Worm (Caenorhabditis elegans) whole organism, L4 larva: ENCODE measurements around the gene rpl-15.

ENCODE experiments used
- D1046.2 ChIP-seq: fragments of 200-800 bp; sonication (Bioruptor generic); IDR thresholded peaks from 2 replicates; pipeline ENCODE4 v1.3.6; 2022; ENCODE audit warnings: missing genetic modification characterization, missing compliant biosample characterization
- F10B5.3 ChIP-seq: sonication (generic microtip); optimal IDR thresholded peaks from 2 replicates; lab custom pipeline; 2016; ENCODE audit warnings: mild to moderate bottlenecking, missing genetic modification characterization, missing compliant biosample characterization
- F26F4.8 ChIP-seq: fragments of 200-800 bp; sonication (Bioruptor generic); conservative IDR thresholded peaks from 2 replicates; pipeline ENCODE4 v1.3.6; 2022; ENCODE audit warnings: missing genetic modification characterization, missing compliant biosample characterization
- F44E2.7 ChIP-seq: fragments of 200-800 bp; sonication (Bioruptor generic); IDR thresholded peaks from 2 replicates; pipeline ENCODE4 v2.1.2; 2022; ENCODE audit warnings: missing genetic modification characterization, missing compliant biosample characterization
- F49E8.2 ChIP-seq: sonication (generic microtip); optimal IDR thresholded peaks from 2 replicates; lab custom pipeline; 2016; ENCODE audit warnings: missing compliant biosample characterization, mild to moderate bottlenecking, missing genetic modification characterization, borderline replicate concordance
- R02D3.7 ChIP-seq: fragments of 150-350 bp; sonication (generic microtip); optimal IDR thresholded peaks from 3 replicates; lab custom pipeline; 2014; ENCODE audit warnings: missing biosample characterization, missing genetic modification characterization
- T20F7.1 ChIP-seq: fragments of 200-800 bp; sonication (Bioruptor generic); optimal IDR thresholded peaks from 2 replicates; lab custom pipeline; 2018; ENCODE audit warnings: mild to moderate bottlenecking, missing genetic modification characterization, missing compliant biosample characterization
- T26A8.4 ChIP-seq: fragments of 200-800 bp; sonication (Bioruptor generic); IDR thresholded peaks from 2 replicates; pipeline ENCODE4 v1.3.6; 2022; ENCODE audit warnings: missing genetic modification characterization, missing compliant biosample characterization
- Y48G9A.11 ChIP-seq: fragments of 200-800 bp; sonication (Bioruptor generic); IDR thresholded peaks from 2 replicates; pipeline ENCODE4 v1.3.6; 2022; ENCODE audit warnings: missing genetic modification reagents, missing genetic modification characterization, missing compliant biosample characterization
- Y5F2A.4 ChIP-seq: fragments of 200-800 bp; sonication (Bioruptor generic); optimal IDR thresholded peaks from 2 replicates; lab custom pipeline; 2018; ENCODE audit warnings: mild to moderate bottlenecking, missing genetic modification characterization, missing compliant biosample characterization
- aha-1 ChIP-seq: fragments of 150-350 bp; peaks from one replicate; lab custom pipeline; 2014; ENCODE audit warnings: missing biosample characterization, missing genetic modification characterization
- aly-2 ChIP-seq: sonication (generic microtip); optimal IDR thresholded peaks from 2 replicates; lab custom pipeline; 2018; ENCODE audit warnings: missing biosample characterization, missing genetic modification characterization
- ama-1 ChIP-seq: fragments of 150-350 bp; optimal IDR thresholded peaks from 2 replicates; lab custom pipeline; 2014; ENCODE audit warnings: inconsistent platforms, mixed read lengths
- attf-4 ChIP-seq: sonication (generic microtip); optimal IDR thresholded peaks from 3 replicates; lab custom pipeline; 2017; ENCODE audit warnings: missing biosample characterization, missing genetic modification characterization
- ceh-20 ChIP-seq: fragments of 200-800 bp; sonication (Bioruptor generic); IDR thresholded peaks from 2 replicates; pipeline ENCODE4 v1.3.6; 2022; ENCODE audit warnings: missing genetic modification reagents, missing genetic modification characterization, missing compliant biosample characterization
- ceh-44 ChIP-seq: fragments of 200-800 bp; sonication (Bioruptor generic); IDR thresholded peaks from 2 replicates; pipeline ENCODE4 v1.3.6; 2022; ENCODE audit warnings: missing genetic modification reagents, missing genetic modification characterization, missing compliant biosample characterization
- ceh-82 ChIP-seq: sonication (generic microtip); optimal IDR thresholded peaks from 2 replicates; lab custom pipeline; 2017; ENCODE audit warnings: missing biosample characterization, missing genetic modification characterization
- cey-2 ChIP-seq: sonication (generic microtip); optimal IDR thresholded peaks from 3 replicates; lab custom pipeline; 2017; ENCODE audit warnings: missing genetic modification characterization, mild to moderate bottlenecking, missing compliant biosample characterization, antibody characterized with exemption, borderline replicate concordance; ENCODE audit not compliant: insufficient read depth
- ctbp-1 ChIP-seq: fragments of 200-800 bp; sonication (Bioruptor generic); IDR thresholded peaks from 2 replicates; pipeline ENCODE4 v1.3.6; 2022; ENCODE audit warnings: missing genetic modification reagents, missing genetic modification characterization, missing compliant biosample characterization
- daf-12 ChIP-seq: fragments of 150-350 bp; optimal IDR thresholded peaks from 2 replicates; lab custom pipeline; 2014; ENCODE audit warnings: missing biosample characterization, missing genetic modification reagents, missing genetic modification characterization
- daf-19 ChIP-seq: fragments of 200-800 bp; sonication (Bioruptor generic); conservative IDR thresholded peaks from 2 replicates; pipeline ENCODE4 v1.3.6; 2022; ENCODE audit warnings: missing genetic modification characterization, missing compliant biosample characterization
- dmd-9 ChIP-seq: fragments of 200-800 bp; sonication (Bioruptor generic); IDR thresholded peaks from 2 replicates; pipeline ENCODE4 v1.3.6; 2022; ENCODE audit warnings: missing genetic modification reagents, missing genetic modification characterization, missing compliant biosample characterization
- egl-43 ChIP-seq: fragments of 200-800 bp; sonication (Bioruptor generic); IDR thresholded peaks from 2 replicates; pipeline ENCODE4 v1.3.6; 2022; ENCODE audit warnings: missing genetic modification reagents, missing genetic modification characterization, missing compliant biosample characterization
- fkh-10 ChIP-seq: fragments of 150-350 bp; optimal IDR thresholded peaks from 2 replicates; lab custom pipeline; 2014; ENCODE audit warnings: missing biosample characterization, missing genetic modification reagents, missing genetic modification characterization
- fos-1 ChIP-seq: fragments of 150-350 bp; optimal IDR thresholded peaks from 2 replicates; lab custom pipeline; 2014; ENCODE audit warnings: missing biosample characterization, missing genetic modification characterization
- gei-8 ChIP-seq: fragments of 200-800 bp; sonication (Bioruptor generic); optimal IDR thresholded peaks from 2 replicates; lab custom pipeline; 2018; ENCODE audit warnings: mild to moderate bottlenecking, missing genetic modification characterization, missing compliant biosample characterization
- lin-1 ChIP-seq: fragments of 200-800 bp; sonication (Bioruptor generic); IDR thresholded peaks from 2 replicates; pipeline ENCODE4 v1.3.6; 2022; ENCODE audit warnings: missing genetic modification reagents, missing genetic modification characterization, missing compliant biosample characterization
- lin-13 ChIP-seq: fragments of 150-350 bp; optimal IDR thresholded peaks from 2 replicates; lab custom pipeline; 2014; ENCODE audit warnings: missing biosample characterization, missing genetic modification reagents, missing genetic modification characterization
- lin-15B ChIP-seq: fragments of 150-350 bp; sonication (generic microtip); optimal IDR thresholded peaks from 3 replicates; lab custom pipeline; 2014; ENCODE audit warnings: missing biosample characterization, missing genetic modification characterization
- lin-29 ChIP-seq: fragments of 200-800 bp; sonication (Bioruptor generic); IDR thresholded peaks from 2 replicates; pipeline ENCODE4 v1.3.6; 2022; ENCODE audit warnings: missing genetic modification reagents, missing genetic modification characterization, missing compliant biosample characterization
- lin-39 ChIP-seq: fragments of 150-350 bp; optimal IDR thresholded peaks from 2 replicates; lab custom pipeline; 2014; ENCODE audit warnings: missing biosample characterization, missing genetic modification reagents, missing genetic modification characterization
- lsy-2 ChIP-seq, 2 experiments: fragments of 150-350 bp in 1 of 2; sonication (generic microtip) in 1 of 2; optimal IDR thresholded peaks; 2 replicates each; lab custom pipeline; 2014 to 2017; ENCODE audit warnings: missing biosample characterization in 2 of 2, missing genetic modification characterization in 2 of 2
- madf-9 ChIP-seq: fragments of 200-800 bp; sonication (Bioruptor generic); conservative IDR thresholded peaks from 2 replicates; pipeline ENCODE4 v1.3.6; 2022; ENCODE audit warnings: missing genetic modification reagents, missing genetic modification characterization, missing compliant biosample characterization
- mdl-1 ChIP-seq, 2 experiments: fragments of 150-350 bp in 1 of 2; sonication (generic microtip) in 1 of 2; optimal IDR thresholded peaks; 2 replicates each; lab custom pipeline; 2014 to 2017; ENCODE audit warnings: missing biosample characterization in 2 of 2, missing genetic modification characterization in 2 of 2
- mxl-2 ChIP-seq: fragments of 200-800 bp; sonication (Bioruptor generic); conservative IDR thresholded peaks from 2 replicates; pipeline ENCODE4 v1.3.6; 2022; ENCODE audit warnings: missing genetic modification reagents, missing genetic modification characterization, missing compliant biosample characterization
- nhr-11 ChIP-seq: fragments of 150-350 bp; optimal IDR thresholded peaks from 2 replicates; lab custom pipeline; 2014; ENCODE audit warnings: missing biosample characterization, missing genetic modification characterization
- nhr-111 ChIP-seq: fragments of 200-800 bp; sonication (Bioruptor generic); optimal IDR thresholded peaks from 2 replicates; lab custom pipeline; 2018; ENCODE audit warnings: mild to moderate bottlenecking, missing genetic modification characterization, missing compliant biosample characterization
- nhr-6 ChIP-seq: fragments of 150-350 bp; optimal IDR thresholded peaks from 2 replicates; lab custom pipeline; 2014; ENCODE audit warnings: missing biosample characterization, missing genetic modification characterization
- nhr-76 ChIP-seq: fragments of 150-350 bp; optimal IDR thresholded peaks from 2 replicates; lab custom pipeline; 2014; ENCODE audit warnings: missing biosample characterization, missing genetic modification characterization
- pha-4 ChIP-seq, 2 experiments: fragments of 150-350 bp in 1 of 2; fragments of 200-800 bp in 1 of 2; sonication (Bioruptor generic) in 1 of 2; IDR thresholded peaks in 1 of 2; optimal IDR thresholded peaks in 1 of 2; 2 replicates each; pipeline versions ENCODE4 v1.3.6 to Lab custom; 2014 to 2022; ENCODE audit warnings: missing genetic modification characterization in 2 of 2, missing genetic modification reagents in 2 of 2, missing biosample characterization in 1 of 2, missing compliant biosample characterization in 1 of 2
- pqm-1 ChIP-seq: sonication (generic microtip); optimal IDR thresholded peaks from 2 replicates; lab custom pipeline; 2017; ENCODE audit warnings: missing biosample characterization, missing genetic modification characterization
- saeg-2 ChIP-seq: fragments of 200-800 bp; sonication (Bioruptor generic); IDR thresholded peaks from 2 replicates; pipeline ENCODE4 v1.3.6; 2022; ENCODE audit warnings: missing genetic modification reagents, missing genetic modification characterization, missing compliant biosample characterization
- sdz-12 ChIP-seq: fragments of 200-800 bp; sonication (Bioruptor generic); optimal IDR thresholded peaks from 2 replicates; lab custom pipeline; 2018; ENCODE audit warnings: mild to moderate bottlenecking, missing genetic modification characterization, missing compliant biosample characterization
- snpc-1.2 ChIP-seq: fragments of 200-800 bp; sonication (Bioruptor generic); IDR thresholded peaks from 2 replicates; pipeline ENCODE4 v1.3.6; 2022; ENCODE audit warnings: missing genetic modification reagents, missing genetic modification characterization, missing compliant biosample characterization
- snpc-4 ChIP-seq: fragments of 150-350 bp; optimal IDR thresholded peaks from 2 replicates; lab custom pipeline; 2014; ENCODE audit warnings: missing biosample characterization, missing genetic modification characterization
- tag-97 ChIP-seq: fragments of 200-800 bp; sonication (Bioruptor generic); IDR thresholded peaks from 2 replicates; pipeline ENCODE4 v1.3.6; 2022; ENCODE audit warnings: missing genetic modification characterization, missing compliant biosample characterization
- unc-130 ChIP-seq: sonication (generic microtip); optimal IDR thresholded peaks from 2 replicates; lab custom pipeline; 2016; ENCODE audit warnings: missing genetic modification reagents, missing genetic modification characterization, missing compliant biosample characterization
- ztf-11 ChIP-seq: fragments of 150-350 bp; optimal IDR thresholded peaks from 2 replicates; lab custom pipeline; 2014; ENCODE audit warnings: missing biosample characterization, missing genetic modification characterization
- ztf-7 ChIP-seq: fragments of 150-350 bp; optimal IDR thresholded peaks from 2 replicates; lab custom pipeline; 2014; ENCODE audit warnings: missing biosample characterization, missing genetic modification characterization

rpl-15 gene

ce11 chrIV:654526-655440, at the start of gene rpl-15, which contains the start of gene K11H12.8:
TSS of gene rpl-15 (minus strand) at chrIV:654576.
TSS of gene K11H12.8 (plus strand) at chrIV:655390.
- TF ChIP-seq Y5F2A.4 (GFP tag; lab: Kevin White, UChicago) = peak; percentile 96
- peak; percentile 97 for TF ChIP-seq R02D3.7
- peak; percentile 100 for TF ChIP-seq nhr-11 (tag; lab: Kevin White, UChicago)
- TF ChIP-seq F26F4.8 (GFP tag; lab: Robert Waterston, UW) = peak; percentile 71; the same call in 1 of the 2 replicates
- peak; percentile 97 for TF ChIP-seq lin-29 (GFP tag; lab: Robert Waterston, UW)
- TF ChIP-seq sdz-12 (GFP tag; lab: Kevin White, UChicago) = peak; percentile 99
- peak; percentile 99 for TF ChIP-seq pha-4 (GFP tag; IDR thresholded peaks at IDR 0.05; lab: Robert Waterston, UW)
- TF ChIP-seq pha-4 (tag; optimal IDR thresholded peaks at IDR 0.05; lab: Kevin White, UChicago) = peak; percentile 86
- peak; percentile 78 for TF ChIP-seq snpc-4
- TF ChIP-seq daf-19 (GFP tag; lab: Robert Waterston, UW) = peak; percentile 99
- TF ChIP-seq aha-1 (tag; lab: Kevin White, UChicago) = peak; percentile 100
- peak; percentile 100 for TF ChIP-seq ceh-20
- TF ChIP-seq lin-1 = peak; percentile 98
- peak; percentile 99 for TF ChIP-seq dmd-9 (GFP tag; lab: Robert Waterston, UW)
- TF ChIP-seq nhr-6 = peak; percentile 100
- no peak for TF ChIP-seq daf-12 (tag; lab: Kevin White, UChicago)
- peak; percentile 97 for TF ChIP-seq F49E8.2 (tag; lab: Kevin White, UChicago)
- peak; percentile 91; the same call in 1 of the 2 replicates for TF ChIP-seq F44E2.7 (GFP tag; lab: Robert Waterston, UW)
- TF ChIP-seq Y48G9A.11 (GFP tag; lab: Robert Waterston, UW) = peak; percentile 96
- peak; percentile 94 for TF ChIP-seq cey-2 (tag; lab: Kevin White, UChicago)
- peak; percentile 98 for TF ChIP-seq D1046.2 (GFP tag; lab: Robert Waterston, UW)
- peak; percentile 91 for TF ChIP-seq nhr-76 (tag; lab: Kevin White, UChicago)
- peak; percentile 99 for TF ChIP-seq saeg-2 (GFP tag; lab: Robert Waterston, UW)
- TF ChIP-seq lin-15B (tag; lab: Kevin White, UChicago) = peak; percentile 96
- TF ChIP-seq ztf-11 (tag; lab: Kevin White, UChicago) = peak; percentile 53
- peak; percentile 98 for TF ChIP-seq ceh-44 (GFP tag; lab: Robert Waterston, UW)
- peak; percentile 86 for TF ChIP-seq ceh-82
- peak; percentile 99 for TF ChIP-seq T26A8.4 (GFP tag; lab: Robert Waterston, UW)
- TF ChIP-seq ztf-7 (tag; lab: Kevin White, UChicago) = peak; percentile 94
- peak; percentile 99 for TF ChIP-seq ctbp-1
- peak; percentile 94 for TF ChIP-seq F10B5.3
- peak; percentile 99 for TF ChIP-seq madf-9 (GFP tag; lab: Robert Waterston, UW)
- TF ChIP-seq attf-4 = peak; percentile 75
- TF ChIP-seq pqm-1 = peak; percentile 93
- peak; percentile 89 for TF ChIP-seq lin-39 (tag; lab: Kevin White, UChicago)
- TF ChIP-seq aly-2 (tag; lab: Kevin White, UChicago) = no peak
- TF ChIP-seq fos-1 = peak; percentile 93
- TF ChIP-seq gei-8 = peak; percentile 89
- TF ChIP-seq mxl-2 (GFP tag; lab: Robert Waterston, UW) = peak; percentile 94
- peak; percentile 95 for TF ChIP-seq snpc-1.2 (GFP tag; lab: Robert Waterston, UW)
- peak; percentile 99 for TF ChIP-seq T20F7.1 (GFP tag; lab: Kevin White, UChicago)
- TF ChIP-seq mdl-1 (tag; optimal IDR thresholded peaks at IDR 0.05; lab: Kevin White, UChicago) = peak; percentile 86 to 99
- TF ChIP-seq fkh-10 = peak; percentile 100
- TF ChIP-seq unc-130 (GFP tag; lab: Kevin White, UChicago) = peak; percentile 99
- TF ChIP-seq lsy-2 (tag; optimal IDR thresholded peaks at IDR 0.05; lab: Kevin White, UChicago) = peak; percentile 100
- TF ChIP-seq lin-13 (GFP tag; lab: Kevin White, UChicago) = peak; percentile 99
- TF ChIP-seq tag-97 (GFP tag; lab: Robert Waterston, UW) = peak; percentile 89; the same call in 1 of the 2 replicates
- TF ChIP-seq egl-43 (GFP tag; lab: Robert Waterston, UW) = peak; percentile 98
- peak; percentile 97 for TF ChIP-seq nhr-111 (GFP tag; lab: Kevin White, UChicago)
- TF ChIP-seq ama-1 (lab: Kevin White, UChicago) = peak; percentile 64
